Worm (Caenorhabditis elegans) whole organism, midembryonic: ENCODE measurements around the gene F32D8.14.

Experiments used
- med-1 ChIP-seq: sonication (generic microtip); optimal IDR thresholded peaks from 2 replicates; lab custom pipeline; 2017; ENCODE audit warnings: missing genetic modification characterization, mild to moderate bottlenecking, missing compliant biosample characterization, antibody characterized with exemption, missing genetic modification reagents; ENCODE audit not compliant: insufficient read depth
- ztf-23 ChIP-seq: fragments of 200-800 bp; sonication (Bioruptor generic); IDR thresholded peaks from 2 replicates; pipeline ENCODE4 v1.3.6; 2022; ENCODE audit warnings: missing genetic modification reagents, missing genetic modification characterization, missing compliant biosample characterization

- no peak for TF ChIP-seq ztf-23 (GFP tag; lab: Robert Waterston, UW)
- TF ChIP-seq med-1: no peak
Observed at ce11 chrV:10898629-10899028, 4.0 kb upstream of the F32D8.14 start.
